Worm (Caenorhabditis elegans): Measurements from ENCODE around the gene nol-56.

DNA sequence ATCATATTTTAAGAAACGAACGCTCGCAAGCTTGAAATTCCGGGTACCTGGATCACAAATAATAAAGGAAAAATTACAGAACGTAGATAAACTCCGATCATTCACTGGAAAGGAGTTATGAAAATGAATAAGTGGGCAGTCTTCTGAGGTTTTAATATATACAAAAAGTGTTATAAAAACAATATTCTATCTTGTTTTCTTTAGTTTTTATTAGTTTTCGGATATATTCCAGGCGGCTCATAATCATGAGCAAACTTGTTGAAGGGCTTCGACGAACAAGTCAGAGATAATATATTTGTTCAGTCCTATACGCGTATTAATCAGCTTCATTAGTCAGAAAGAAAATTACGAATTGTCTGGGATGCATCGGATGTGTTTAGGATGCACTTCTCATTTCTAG, 38.8 kb downstream of the nol-56 start, which contains the start of gene gcy-6:
- TF ChIP-seq nfya-1 (tag; optimal IDR thresholded peaks at IDR 0.05) (no peak), dmd-4 (tag; optimal IDR thresholded peaks at IDR 0.05; ENCODE audit: borderline replicate concordance) (no peak), C08G9.2 (tag; optimal IDR thresholded peaks at IDR 0.05) (no peak), rnt-1 (tag; optimal IDR thresholded peaks at IDR 0.05) (no peak), K09A11.1 (tag; optimal IDR thresholded peaks at IDR 0.05; ENCODE audit: insufficient read depth) (no peak), fax-1 (tag; optimal IDR thresholded peaks at IDR 0.05) (no peak), unc-86 (tag; optimal IDR thresholded peaks at IDR 0.05) (no peak), syd-9 (tag; optimal IDR thresholded peaks at IDR 0.05) (no peak), pqm-1 (tag; optimal IDR thresholded peaks at IDR 0.05) (no peak), ztf-16 (tag; optimal IDR thresholded peaks at IDR 0.05) (no peak), ceh-24 (tag; optimal IDR thresholded peaks at IDR 0.05) (no peak), sdc-2 (tag; optimal IDR thresholded peaks at IDR 0.05) (no peak), ceh-31 (tag; optimal IDR thresholded peaks at IDR 0.05) (no peak), fkh-10 (GFP tag; optimal IDR thresholded peaks at IDR 0.05) (no peak)
